Worm (Caenorhabditis elegans) whole organism, young adult: Measurements from ENCODE around the gene tsct-1.
A peak's percentile ranks its signal among the peaks of the same experiment; 100 is the strongest.

Source experiments
- D2030.7 ChIP-seq: fragments of 200-800 bp; sonication (Bioruptor generic); IDR thresholded peaks from 2 replicates; pipeline ENCODE4 v1.3.6; 2022; ENCODE audit warnings: missing genetic modification reagents, missing genetic modification characterization, missing compliant biosample characterization
- F22D6.2 ChIP-seq: sonication (generic microtip); optimal IDR thresholded peaks from 2 replicates; lab custom pipeline; 2016; ENCODE audit warnings: mild to moderate bottlenecking, missing genetic modification characterization, missing compliant biosample characterization
- F37B4.10 ChIP-seq: fragments of 200-800 bp; sonication (Bioruptor generic); IDR thresholded peaks from 2 replicates; pipeline ENCODE4 v1.3.6; 2022; ENCODE audit warnings: missing genetic modification characterization, missing compliant biosample characterization
- F39B2.1 ChIP-seq: fragments of 200-800 bp; sonication (Bioruptor generic); IDR thresholded peaks from 2 replicates; pipeline ENCODE4 v1.3.6; 2022; ENCODE audit warnings: missing genetic modification reagents, missing genetic modification characterization, missing compliant biosample characterization
- F57A8.1 ChIP-seq: fragments of 200-800 bp; sonication (Bioruptor generic); optimal IDR thresholded peaks from 2 replicates; lab custom pipeline; 2018; ENCODE audit warnings: mild to moderate bottlenecking, missing genetic modification characterization, moderate library complexity, missing compliant biosample characterization
- T07F8.4 ChIP-seq: sonication (generic microtip); optimal IDR thresholded peaks from 2 replicates; lab custom pipeline; 2016; ENCODE audit warnings: mild to moderate bottlenecking, missing genetic modification characterization, moderate library complexity, missing compliant biosample characterization
- T26A5.8 ChIP-seq: sonication (generic microtip); optimal IDR thresholded peaks from 2 replicates; lab custom pipeline; 2016; ENCODE audit warnings: missing genetic modification characterization, missing compliant biosample characterization
- Y53F4B.3 ChIP-seq: fragments of 200-800 bp; sonication (Bioruptor generic); IDR thresholded peaks from 2 replicates; pipeline ENCODE4 v1.3.6; 2022; ENCODE audit warnings: missing genetic modification reagents, missing genetic modification characterization, missing compliant biosample characterization
- Y53G8AR.9 ChIP-seq: fragments of 200-800 bp; sonication (Bioruptor generic); conservative IDR thresholded peaks from 2 replicates; pipeline ENCODE4 v1.3.6; 2022; ENCODE audit warnings: missing genetic modification reagents, missing genetic modification characterization, missing compliant biosample characterization
- Y56A3A.18 ChIP-seq: fragments of 200-800 bp; sonication (Bioruptor generic); IDR thresholded peaks from 2 replicates; pipeline ENCODE4 v1.3.6; 2022; ENCODE audit warnings: missing genetic modification reagents, missing genetic modification characterization, missing compliant biosample characterization
- Y95B8A.8 ChIP-seq: fragments of 200-800 bp; sonication (Bioruptor generic); IDR thresholded peaks from 2 replicates; pipeline ENCODE4 v1.3.6; 2022; ENCODE audit warnings: missing genetic modification reagents, missing genetic modification characterization, missing compliant biosample characterization
- akir-1 ChIP-seq: fragments of 200-800 bp; sonication (Bioruptor generic); optimal IDR thresholded peaks from 2 replicates; lab custom pipeline; 2018; ENCODE audit warnings: mild to moderate bottlenecking, missing genetic modification characterization, moderate library complexity, missing compliant biosample characterization
- aptf-3 ChIP-seq: fragments of 200-800 bp; sonication (Bioruptor generic); IDR thresholded peaks from 2 replicates; pipeline ENCODE4 v1.3.6; 2022; ENCODE audit warnings: missing genetic modification characterization, missing compliant biosample characterization
- athp-1 ChIP-seq: sonication (generic microtip); optimal IDR thresholded peaks from 2 replicates; lab custom pipeline; 2017; ENCODE audit warnings: mild to moderate bottlenecking, missing genetic modification characterization, missing compliant biosample characterization
- bed-2 ChIP-seq: fragments of 200-800 bp; sonication (Bioruptor generic); IDR thresholded peaks from 2 replicates; pipeline ENCODE4 v1.3.6; 2022; ENCODE audit warnings: missing genetic modification reagents, missing genetic modification characterization, missing compliant biosample characterization
- ceh-27 ChIP-seq: fragments of 200-800 bp; sonication (Bioruptor generic); optimal IDR thresholded peaks from 2 replicates; lab custom pipeline; 2018; ENCODE audit warnings: mild to moderate bottlenecking, missing genetic modification characterization, moderate library complexity, missing compliant biosample characterization
- ceh-40 ChIP-seq: fragments of 200-800 bp; sonication (Bioruptor generic); IDR thresholded peaks from 2 replicates; pipeline ENCODE4 v1.3.6; 2022; ENCODE audit warnings: missing genetic modification characterization, missing compliant biosample characterization
- ceh-58 ChIP-seq: fragments of 200-800 bp; sonication (Bioruptor generic); IDR thresholded peaks from 2 replicates; pipeline ENCODE4 v1.3.6; 2022; ENCODE audit warnings: missing genetic modification characterization, missing compliant biosample characterization
- ceh-91 ChIP-seq: fragments of 200-800 bp; sonication (Bioruptor generic); IDR thresholded peaks from 2 replicates; pipeline ENCODE4 v1.3.6; 2022; ENCODE audit warnings: missing genetic modification reagents, missing genetic modification characterization, missing compliant biosample characterization
- chd-7 ChIP-seq: sonication (generic microtip); optimal IDR thresholded peaks from 2 replicates; lab custom pipeline; 2016; ENCODE audit warnings: mild to moderate bottlenecking, missing genetic modification characterization, moderate library complexity, missing compliant biosample characterization
- die-1 ChIP-seq: sonication (generic microtip); optimal IDR thresholded peaks from 2 replicates; lab custom pipeline; 2016; ENCODE audit warnings: missing genotype, mild to moderate bottlenecking, missing genetic modification characterization, missing compliant biosample characterization
- efl-1 ChIP-seq: fragments of 150-350 bp; optimal IDR thresholded peaks from 2 replicates; lab custom pipeline; 2014; ENCODE audit warnings: missing biosample characterization, missing genetic modification reagents, missing genetic modification characterization
- egl-18 ChIP-seq: fragments of 200-800 bp; sonication (Bioruptor generic); IDR thresholded peaks from 2 replicates; pipeline ENCODE4 v1.3.6; 2022; ENCODE audit warnings: missing genetic modification reagents, missing genetic modification characterization, missing compliant biosample characterization
- fkh-3 ChIP-seq: sonication (generic microtip); optimal IDR thresholded peaks from 2 replicates; lab custom pipeline; 2016; ENCODE audit warnings: mild to moderate bottlenecking, missing genetic modification characterization, missing compliant biosample characterization
- hlh-26 ChIP-seq: fragments of 200-800 bp; sonication (Bioruptor generic); conservative IDR thresholded peaks from 2 replicates; pipeline ENCODE4 v1.3.6; 2022; ENCODE audit warnings: missing genetic modification reagents, missing genetic modification characterization, missing compliant biosample characterization
- hmg-1.2 ChIP-seq: fragments of 200-800 bp; sonication (Bioruptor generic); IDR thresholded peaks from 2 replicates; pipeline ENCODE4 v1.3.6; 2022; ENCODE audit warnings: missing genetic modification reagents, missing genetic modification characterization, missing compliant biosample characterization
- lin-26 ChIP-seq: fragments of 200-800 bp; sonication (Bioruptor generic); IDR thresholded peaks from 2 replicates; pipeline ENCODE4 v1.3.6; 2022; ENCODE audit warnings: missing genetic modification reagents, missing genetic modification characterization, missing compliant biosample characterization
- lin-35 ChIP-seq, 3 experiments: fragments of 150-350 bp in 2 of 3; sonication (generic microtip) in 1 of 3; optimal IDR thresholded peaks; 2 replicates each; lab custom pipeline; 2014 to 2018; ENCODE audit warnings: missing biosample characterization in 3 of 3, missing genetic modification characterization in 3 of 3, missing genetic modification reagents in 3 of 3
- lsy-27 ChIP-seq: sonication (generic microtip); optimal IDR thresholded peaks from 2 replicates; lab custom pipeline; 2017; ENCODE audit warnings: missing genetic modification characterization, mild to moderate bottlenecking, missing compliant biosample characterization, antibody characterized with exemption, missing genotype, borderline replicate concordance; ENCODE audit not compliant: insufficient read depth
- madf-3 ChIP-seq: fragments of 200-800 bp; sonication (Bioruptor generic); IDR thresholded peaks from 2 replicates; pipeline ENCODE4 v1.3.6; 2022; ENCODE audit warnings: missing genetic modification reagents, missing genetic modification characterization, missing compliant biosample characterization
- madf-6 ChIP-seq: fragments of 200-800 bp; sonication (Bioruptor generic); IDR thresholded peaks from 2 replicates; pipeline ENCODE4 v1.3.6; 2022; ENCODE audit warnings: missing genetic modification reagents, missing genetic modification characterization, missing compliant biosample characterization
- madf-8 ChIP-seq: fragments of 200-800 bp; sonication (Bioruptor generic); conservative IDR thresholded peaks from 2 replicates; pipeline ENCODE4 v1.3.6; 2022; ENCODE audit warnings: missing genetic modification reagents, missing genetic modification characterization, missing compliant biosample characterization
- mcd-1 ChIP-seq: fragments of 200-800 bp; sonication (Bioruptor generic); IDR thresholded peaks from 2 replicates; pipeline ENCODE4 v1.3.6; 2022; ENCODE audit warnings: missing genetic modification reagents, missing genetic modification characterization, missing compliant biosample characterization
- mes-4 ChIP-seq: sonication (generic microtip); optimal IDR thresholded peaks from 2 replicates; lab custom pipeline; 2016; ENCODE audit warnings: missing genotype, missing genetic modification characterization, missing compliant biosample characterization
- nfyb-1 ChIP-seq: fragments of 200-800 bp; sonication (Bioruptor generic); IDR thresholded peaks from 2 replicates; pipeline ENCODE4 v1.3.6; 2022; ENCODE audit warnings: missing genetic modification reagents, missing genetic modification characterization, missing compliant biosample characterization
- nhr-179 ChIP-seq: sonication (generic microtip); optimal IDR thresholded peaks from 2 replicates; lab custom pipeline; 2016; ENCODE audit warnings: mild to moderate bottlenecking, missing genetic modification characterization, missing compliant biosample characterization
- nhr-90 ChIP-seq: sonication (generic microtip); optimal IDR thresholded peaks from 2 replicates; lab custom pipeline; 2016; ENCODE audit warnings: missing genotype, mild to moderate bottlenecking, missing genetic modification characterization, missing compliant biosample characterization
- repo-1 ChIP-seq: sonication (generic microtip); optimal IDR thresholded peaks from 2 replicates; lab custom pipeline; 2017; ENCODE audit warnings: mild to moderate bottlenecking, missing genetic modification characterization, missing compliant biosample characterization
- snpc-1.1 ChIP-seq: sonication (generic microtip); optimal IDR thresholded peaks from 2 replicates; lab custom pipeline; 2017; ENCODE audit warnings: missing genetic modification characterization, mild to moderate bottlenecking, missing compliant biosample characterization, antibody characterized with exemption, moderate library complexity, missing genotype, missing genetic modification reagents; ENCODE audit not compliant: insufficient read depth
- somi-1 ChIP-seq: fragments of 200-800 bp; sonication (Bioruptor generic); optimal IDR thresholded peaks from 2 replicates; lab custom pipeline; 2018; ENCODE audit warnings: mild to moderate bottlenecking, missing genetic modification characterization, missing compliant biosample characterization
- tlf-1 ChIP-seq: fragments of 200-800 bp; sonication (Bioruptor generic); optimal IDR thresholded peaks from 2 replicates; lab custom pipeline; 2018; ENCODE audit warnings: mild to moderate bottlenecking, missing genetic modification characterization, missing compliant biosample characterization
- xnd-1 ChIP-seq: sonication (generic microtip); optimal IDR thresholded peaks from 2 replicates; lab custom pipeline; 2016; ENCODE audit warnings: missing genotype, missing genetic modification reagents, missing genetic modification characterization, missing compliant biosample characterization
- zfh-2 ChIP-seq: fragments of 200-800 bp; sonication (Bioruptor generic); conservative IDR thresholded peaks from 2 replicates; pipeline ENCODE4 v1.3.6; 2022; ENCODE audit warnings: missing genetic modification reagents, missing genetic modification characterization, missing compliant biosample characterization
- zim-3 ChIP-seq: sonication (generic microtip); optimal IDR thresholded peaks from 2 replicates; lab custom pipeline; 2017; ENCODE audit warnings: mild to moderate bottlenecking, missing genetic modification characterization, moderate library complexity, missing compliant biosample characterization
- ztf-18 ChIP-seq: sonication (generic microtip); optimal IDR thresholded peaks from 2 replicates; lab custom pipeline; 2016; ENCODE audit warnings: missing genotype, mild to moderate bottlenecking, missing genetic modification characterization, missing compliant biosample characterization
- ztf-22 ChIP-seq: fragments of 200-800 bp; sonication (Bioruptor generic); optimal IDR thresholded peaks from 2 replicates; lab custom pipeline; 2018; ENCODE audit warnings: mild to moderate bottlenecking, missing genetic modification characterization, moderate library complexity, missing compliant biosample characterization
- ztf-25 ChIP-seq: fragments of 200-800 bp; sonication (Bioruptor generic); IDR thresholded peaks from 2 replicates; pipeline ENCODE4 v1.3.6; 2022; ENCODE audit warnings: missing genetic modification reagents, missing genetic modification characterization, missing compliant biosample characterization
- ztf-3 ChIP-seq: fragments of 200-800 bp; sonication (Bioruptor generic); optimal IDR thresholded peaks from 2 replicates; lab custom pipeline; 2018; ENCODE audit warnings: mild to moderate bottlenecking, missing genetic modification characterization, missing compliant biosample characterization

tsct-1 gene

DNA sequence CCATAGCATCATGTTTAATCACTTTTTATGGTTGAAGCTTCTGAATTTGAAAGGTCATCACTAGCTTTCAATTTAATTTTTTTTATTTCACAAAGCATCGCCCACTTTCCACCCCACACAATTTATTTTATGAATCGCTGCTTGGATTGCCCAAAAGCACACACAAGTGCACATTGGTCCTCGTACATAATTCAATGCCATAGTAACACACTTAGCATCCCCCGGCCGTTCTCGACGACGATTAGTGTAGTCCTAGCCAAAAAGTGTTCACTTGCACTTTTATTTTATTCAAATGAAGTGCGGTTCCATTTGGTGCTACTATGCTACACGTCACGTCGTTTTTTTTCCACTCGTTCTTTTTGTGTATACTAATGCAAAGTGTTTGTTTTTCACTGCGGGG lies 45.1 kb downstream of the tsct-1 start:
- TF ChIP-seq ztf-18 (tag; lab: Kevin White, UChicago) (no peak), mcd-1 (no peak), Y53G8AR.9 (no peak)

DNA sequence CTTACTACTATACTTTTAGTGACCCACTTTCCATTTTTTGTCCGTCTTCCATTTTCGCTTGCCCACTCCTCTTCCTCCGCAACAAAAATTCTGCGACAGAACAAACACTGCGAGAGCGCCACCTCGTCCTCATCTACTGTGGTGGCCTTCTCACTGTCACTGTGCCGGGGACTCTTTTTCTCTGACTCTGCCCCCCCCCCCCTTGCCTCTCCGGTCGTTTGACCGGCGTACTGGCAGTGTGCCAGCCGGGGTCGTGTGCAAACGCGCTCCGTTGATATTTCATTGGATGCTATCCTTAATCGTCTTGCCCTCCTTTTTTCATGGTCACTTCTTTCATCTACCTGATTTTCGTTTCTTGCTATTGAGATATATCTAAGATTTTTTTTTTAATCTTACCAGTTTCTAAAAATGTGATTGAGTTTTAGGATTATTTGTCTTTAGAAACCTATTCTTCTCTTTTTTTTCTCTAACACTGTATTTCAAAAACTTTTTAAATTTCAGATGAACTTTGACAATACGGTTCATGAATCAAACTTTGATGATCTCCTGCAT lies 46.6 kb downstream of the tsct-1 start, which contains the start of gene atf-6:
Gene atf-6, plus strand, starts transcription at position 502 of the 552 bp plus-strand sequence.
- TF ChIP-seq ceh-27 (GFP tag; lab: Kevin White, UChicago) (peak; percentile 88), zim-3 (tag; lab: Kevin White, UChicago) (no peak), hlh-26 (GFP tag; lab: Robert Waterston, UW) (no peak), egl-18 (no peak), ztf-25 (GFP tag; lab: Robert Waterston, UW) (0 out of 2 replicates have a peak, but pooled peaks have one; percentile 44), nfyb-1 (no peak), athp-1 (tag; lab: Kevin White, UChicago) (no peak), zfh-2 (peak; percentile 99), F39B2.1 (GFP tag; lab: Robert Waterston, UW) (no peak), Y53F4B.3 (GFP tag; lab: Robert Waterston, UW) (no peak), Y56A3A.18 (GFP tag; lab: Robert Waterston, UW) (no peak), lsy-27 (no peak), repo-1 (tag; lab: Kevin White, UChicago) (no peak), aptf-3 (GFP tag; lab: Robert Waterston, UW) (no peak), xnd-1 (tag; lab: Kevin White, UChicago) (no peak), die-1 (tag; lab: Kevin White, UChicago) (no peak), snpc-1.1 (tag; lab: Kevin White, UChicago) (no peak), madf-6 (GFP tag; lab: Robert Waterston, UW) (no peak), lin-35 (GFP tag; optimal IDR thresholded peaks at IDR 0.05; lab: Kevin White, UChicago) (no peak), ceh-58 (GFP tag; lab: Robert Waterston, UW) (no peak), F22D6.2 (peak; percentile 2), akir-1 (no peak), mcd-1 (peak; percentile 97), mes-4 (no peak), T26A5.8 (tag; lab: Kevin White, UChicago) (no peak), efl-1 (GFP tag; lab: Kevin White, UChicago) (no peak), ztf-3 (GFP tag; lab: Kevin White, UChicago) (no peak), bed-2 (GFP tag; lab: Robert Waterston, UW) (0 out of 2 replicates have a peak, but pooled peaks have one; percentile 40), fkh-3 (no peak), nhr-179 (tag; lab: Kevin White, UChicago) (no peak), F37B4.10 (no peak), hmg-1.2 (GFP tag; lab: Robert Waterston, UW) (peak; percentile 56; the same call in 1 of the 2 replicates), chd-7 (tag; lab: Kevin White, UChicago) (peak; percentile 65), nhr-90 (tag; lab: Kevin White, UChicago) (peak; percentile 39), D2030.7 (no peak), Y95B8A.8 (GFP tag; lab: Robert Waterston, UW) (no peak), ceh-40 (no peak), madf-3 (GFP tag; lab: Robert Waterston, UW) (no peak), T07F8.4 (no peak), ceh-91 (GFP tag; lab: Robert Waterston, UW) (no peak), somi-1 (GFP tag; lab: Kevin White, UChicago) (no peak), madf-8 (no peak), lin-26 (GFP tag; lab: Robert Waterston, UW) (no peak), tlf-1 (GFP tag; lab: Kevin White, UChicago) (no peak), F57A8.1 (GFP tag; lab: Kevin White, UChicago) (no peak), ztf-22 (GFP tag; lab: Kevin White, UChicago) (no peak)
